Worm (Caenorhabditis elegans) whole organism, L1 larva: ENCODE results near the gene acs-14.

ENCODE experiments used
- C04F5.9 ChIP-seq: sonication (generic microtip); optimal IDR thresholded peaks from 2 replicates; lab custom pipeline; 2016; ENCODE audit warnings: missing genetic modification characterization, missing compliant biosample characterization
- C16A3.4 ChIP-seq: fragments of 150-350 bp; optimal IDR thresholded peaks from 2 replicates; lab custom pipeline; 2014; ENCODE audit warnings: missing biosample characterization, missing genetic modification characterization
- aha-1 ChIP-seq: fragments of 150-350 bp; optimal IDR thresholded peaks from 2 replicates; lab custom pipeline; 2014; ENCODE audit warnings: missing biosample characterization, missing genetic modification characterization
- alr-1 ChIP-seq: fragments of 200-800 bp; sonication (Bioruptor generic); optimal IDR thresholded peaks from 2 replicates; lab custom pipeline; 2018; ENCODE audit warnings: borderline replicate concordance, mild to moderate bottlenecking, missing genetic modification characterization, missing compliant biosample characterization
- blmp-1 ChIP-seq: fragments of 150-350 bp; optimal IDR thresholded peaks from 2 replicates; lab custom pipeline; 2014; ENCODE audit warnings: missing biosample characterization, missing genetic modification characterization
- ceh-82 ChIP-seq, 3 experiments: fragments of 150-350 bp in 1 of 3; sonication (generic microtip) in 2 of 3; optimal IDR thresholded peaks; 2 replicates each; lab custom pipeline; 2014 to 2017; ENCODE audit warnings: missing biosample characterization in 3 of 3, missing genetic modification characterization in 3 of 3
- ceh-90 ChIP-seq: sonication (generic microtip); optimal IDR thresholded peaks from 2 replicates; lab custom pipeline; 2016; ENCODE audit warnings: missing genetic modification characterization, missing compliant biosample characterization
- dpl-1 ChIP-seq, 3 experiments: fragments of 150-350 bp in 2 of 3; sonication (generic microtip) in 1 of 3; optimal IDR thresholded peaks; 2 replicates each; lab custom pipeline; 2014 to 2017; ENCODE audit warnings: missing biosample characterization in 3 of 3, missing genetic modification characterization in 3 of 3, missing genetic modification reagents in 3 of 3
- dsc-1 ChIP-seq: sonication (generic microtip); optimal IDR thresholded peaks from 2 replicates; lab custom pipeline; 2016; ENCODE audit warnings: mild to moderate bottlenecking, missing genetic modification characterization, missing compliant biosample characterization
- efl-1 ChIP-seq, 4 experiments: fragments of 150-350 bp; optimal IDR thresholded peaks in 3 of 4; peaks in 1 of 4; 1 replicate in 1 of 4; 2 replicates in 3 of 4; lab custom pipeline; 2014; ENCODE audit warnings: missing biosample characterization in 2 of 4, missing genetic modification characterization in 2 of 4, missing genetic modification reagents in 2 of 4
- egl-13 ChIP-seq: sonication (generic microtip); optimal IDR thresholded peaks from 2 replicates; lab custom pipeline; 2016; ENCODE audit warnings: missing genotype, missing genetic modification reagents, missing genetic modification characterization, missing compliant biosample characterization
- elt-2 ChIP-seq: sonication (generic microtip); optimal IDR thresholded peaks from 2 replicates; lab custom pipeline; 2016; ENCODE audit warnings: missing genetic modification characterization, mild to moderate bottlenecking, inconsistent platforms, missing compliant biosample characterization, missing genetic modification reagents
- elt-3 ChIP-seq, 6 experiments: fragments of 150-350 bp in 1 of 6; sonication (generic microtip); optimal IDR thresholded peaks; 2 replicates each; lab custom pipeline; 2017 to 2018; ENCODE audit warnings: missing biosample characterization in 6 of 6, missing genetic modification characterization in 6 of 6, inconsistent platforms in 1 of 6
- grh-1 ChIP-seq: fragments of 200-800 bp; sonication (Bioruptor generic); IDR thresholded peaks from 2 replicates; pipeline ENCODE4 v1.3.6; 2022; ENCODE audit warnings: missing genetic modification reagents, missing genetic modification characterization, missing compliant biosample characterization
- hpl-2 ChIP-seq: fragments of 150-350 bp; optimal IDR thresholded peaks from 2 replicates; lab custom pipeline; 2014; ENCODE audit warnings: missing biosample characterization, missing genetic modification reagents, missing genetic modification characterization
- irx-1 ChIP-seq: sonication (generic microtip); optimal IDR thresholded peaks from 2 replicates; lab custom pipeline; 2016; ENCODE audit warnings: missing genetic modification characterization, missing compliant biosample characterization
- isw-1 ChIP-seq: fragments of 200-800 bp; sonication (Bioruptor generic); IDR thresholded peaks from 2 replicates; pipeline ENCODE4 v1.3.6; 2022; ENCODE audit warnings: missing genetic modification characterization, missing compliant biosample characterization
- jun-1 ChIP-seq: fragments of 150-350 bp; optimal IDR thresholded peaks from 2 replicates; lab custom pipeline; 2014; ENCODE audit warnings: missing biosample characterization, missing genetic modification reagents, missing genetic modification characterization
- lin-14 ChIP-seq: fragments of 200-800 bp; sonication (Bioruptor generic); optimal IDR thresholded peaks from 2 replicates; lab custom pipeline; 2018; ENCODE audit warnings: mild to moderate bottlenecking, missing genetic modification characterization, moderate library complexity, missing compliant biosample characterization
- lin-35 ChIP-seq, 2 experiments: fragments of 150-350 bp; optimal IDR thresholded peaks; 2 replicates each; lab custom pipeline; 2014; ENCODE audit warnings: missing biosample characterization in 2 of 2, missing genetic modification characterization in 2 of 2, missing genetic modification reagents in 2 of 2
- lin-39 ChIP-seq: fragments of 150-350 bp; optimal IDR thresholded peaks from 2 replicates; lab custom pipeline; 2014; ENCODE audit warnings: missing biosample characterization, missing genetic modification reagents, missing genetic modification characterization
- lsy-2 ChIP-seq, 2 experiments: fragments of 150-350 bp; optimal IDR thresholded peaks; 2 replicates each; lab custom pipeline; 2014; ENCODE audit warnings: missing biosample characterization in 2 of 2, missing genetic modification characterization in 2 of 2
- mdl-1 ChIP-seq, 2 experiments: fragments of 150-350 bp; optimal IDR thresholded peaks; 2 replicates each; lab custom pipeline; 2014 to 2017; ENCODE audit warnings: missing biosample characterization in 2 of 2, missing genetic modification characterization in 2 of 2, inconsistent platforms in 1 of 2
- mep-1 ChIP-seq: fragments of 150-350 bp; optimal IDR thresholded peaks from 2 replicates; lab custom pipeline; 2014; ENCODE audit warnings: missing biosample characterization, missing genetic modification characterization
- nhr-19 ChIP-seq: fragments of 200-800 bp; sonication (Bioruptor generic); conservative IDR thresholded peaks from 2 replicates; pipeline ENCODE4 v1.3.6; 2022; ENCODE audit warnings: missing genetic modification characterization, missing compliant biosample characterization
- nhr-20 ChIP-seq: sonication (generic microtip); optimal IDR thresholded peaks from 2 replicates; lab custom pipeline; 2016; ENCODE audit warnings: mild to moderate bottlenecking, missing genetic modification characterization, missing compliant biosample characterization
- nhr-28 ChIP-seq: fragments of 150-350 bp; optimal IDR thresholded peaks from 2 replicates; lab custom pipeline; 2014; ENCODE audit warnings: missing biosample characterization, missing genetic modification characterization
- nhr-47 ChIP-seq: sonication (generic microtip); optimal IDR thresholded peaks from 2 replicates; lab custom pipeline; 2016; ENCODE audit warnings: mild to moderate bottlenecking, missing genetic modification characterization, moderate library complexity, missing compliant biosample characterization
- nhr-71 ChIP-seq: sonication (generic microtip); optimal IDR thresholded peaks from 2 replicates; lab custom pipeline; 2016; ENCODE audit warnings: mild to moderate bottlenecking, missing genetic modification characterization, moderate library complexity, missing compliant biosample characterization
- nhr-85 ChIP-seq: sonication (generic microtip); peaks from one replicate; lab custom pipeline; 2016; ENCODE audit warnings: missing genetic modification characterization, inconsistent platforms, missing compliant biosample characterization
- nhr-90 ChIP-seq: sonication (generic microtip); optimal IDR thresholded peaks from 2 replicates; lab custom pipeline; 2016; ENCODE audit warnings: mild to moderate bottlenecking, missing genetic modification characterization, missing compliant biosample characterization; ENCODE audit not compliant: poor library complexity
- pax-3 ChIP-seq: fragments of 200-800 bp; sonication (Bioruptor generic); optimal IDR thresholded peaks from 2 replicates; lab custom pipeline; 2018; ENCODE audit warnings: mild to moderate bottlenecking, missing genetic modification characterization, moderate library complexity, missing compliant biosample characterization
- rnt-1 ChIP-seq: sonication (generic microtip); optimal IDR thresholded peaks from 2 replicates; lab custom pipeline; 2016; ENCODE audit warnings: mild to moderate bottlenecking, missing genetic modification characterization, moderate library complexity, missing compliant biosample characterization
- skn-1 ChIP-seq: fragments of 150-350 bp; optimal IDR thresholded peaks from 2 replicates; lab custom pipeline; 2014; ENCODE audit warnings: missing biosample characterization, missing genetic modification characterization
- snpc-4 ChIP-seq: fragments of 150-350 bp; optimal IDR thresholded peaks from 2 replicates; lab custom pipeline; 2014; ENCODE audit warnings: missing biosample characterization, missing genetic modification characterization
- snu-23 ChIP-seq: sonication (generic microtip); optimal IDR thresholded peaks from 2 replicates; lab custom pipeline; 2016; ENCODE audit warnings: missing genetic modification characterization, missing compliant biosample characterization
- sox-4 ChIP-seq: sonication (generic microtip); optimal IDR thresholded peaks from 2 replicates; lab custom pipeline; 2016; ENCODE audit warnings: missing genetic modification characterization, missing compliant biosample characterization
- swsn-7 ChIP-seq: sonication (generic microtip); optimal IDR thresholded peaks from 2 replicates; lab custom pipeline; 2016; ENCODE audit warnings: missing genetic modification characterization, missing compliant biosample characterization
- tbx-2 ChIP-seq: sonication (generic microtip); optimal IDR thresholded peaks from 2 replicates; lab custom pipeline; 2016; ENCODE audit warnings: missing genetic modification characterization, missing compliant biosample characterization
- unc-86 ChIP-seq: sonication (generic microtip); optimal IDR thresholded peaks from 2 replicates; lab custom pipeline; 2016; ENCODE audit warnings: missing genetic modification characterization, missing compliant biosample characterization
- unc-98 ChIP-seq: fragments of 200-800 bp; sonication (Bioruptor generic); IDR thresholded peaks from 2 replicates; pipeline ENCODE4 v1.3.6; 2022; ENCODE audit warnings: missing genetic modification characterization, missing compliant biosample characterization
- xbp-1 ChIP-seq: sonication (generic microtip); optimal IDR thresholded peaks from 2 replicates; lab custom pipeline; 2016; ENCODE audit warnings: missing genetic modification characterization, missing compliant biosample characterization
- zip-4 ChIP-seq: fragments of 200-800 bp; sonication (Bioruptor generic); optimal IDR thresholded peaks from 2 replicates; lab custom pipeline; 2018; ENCODE audit warnings: mild to moderate bottlenecking, missing genetic modification characterization, moderate library complexity, missing compliant biosample characterization
- ztf-4 ChIP-seq: fragments of 150-350 bp; optimal IDR thresholded peaks from 2 replicates; lab custom pipeline; 2014; ENCODE audit warnings: missing biosample characterization, missing genetic modification characterization

The acs-14 gene

ce11 chrV:9513590-9513989 is 5.7 kb downstream of the acs-14 start, which contains the start of gene eif-2Bdelta:
TSS of gene eif-2Bdelta (plus strand) at chrV:9513824.
- no peak for TF ChIP-seq jun-1
- TF ChIP-seq rnt-1 (tag; lab: Kevin White, UChicago) = peak; percentile 76
- TF ChIP-seq C16A3.4 (tag; lab: Kevin White, UChicago) = peak; percentile 39
- no peak for TF ChIP-seq grh-1 (GFP tag; lab: Robert Waterston, UW)
- TF ChIP-seq hpl-2 = no peak
- peak; percentile 51 to 73 for TF ChIP-seq efl-1 (optimal IDR thresholded peaks at IDR 0.05; lab: Kevin White, UChicago)
- peak; percentile 68 to 96 for TF ChIP-seq efl-1 (GFP tag; optimal IDR thresholded peaks at IDR 0.05 in 1 of 2; lab: Kevin White, UChicago)
- TF ChIP-seq pax-3 (tag; lab: Kevin White, UChicago) = no peak
- peak; percentile 74 for TF ChIP-seq nhr-90 (tag; lab: Kevin White, UChicago)
- TF ChIP-seq nhr-19 = peak; percentile 67
- TF ChIP-seq skn-1 = peak; percentile 29
- peak; percentile 15 for TF ChIP-seq C04F5.9 (tag; lab: Kevin White, UChicago)
- peak in 1 of 2 experiments; percentile 26 for TF ChIP-seq mdl-1 (tag; optimal IDR thresholded peaks at IDR 0.05; lab: Kevin White, UChicago)
- peak; percentile 79 for TF ChIP-seq nhr-47 (tag; lab: Kevin White, UChicago)
- TF ChIP-seq ceh-82 (tag; optimal IDR thresholded peaks at IDR 0.05; lab: Kevin White, UChicago) = peak; percentile 20 to 45 (median 45)
- TF ChIP-seq nhr-28 (tag; lab: Kevin White, UChicago) = no peak
- TF ChIP-seq elt-3 (tag; optimal IDR thresholded peaks at IDR 0.05; lab: Kevin White, UChicago) = peak in 1 of 6 experiments; percentile 2
- peak; percentile 63 for TF ChIP-seq sox-4 (tag; lab: Kevin White, UChicago)
- peak; percentile 75 for TF ChIP-seq xbp-1
- peak; percentile 59 for TF ChIP-seq unc-86 (tag; lab: Kevin White, UChicago)
- peak; percentile 78 for TF ChIP-seq dsc-1 (tag; lab: Kevin White, UChicago)
- no peak for TF ChIP-seq alr-1 (tag; lab: Kevin White, UChicago)
- TF ChIP-seq elt-2 (tag; lab: Kevin White, UChicago) = peak; percentile 55
- TF ChIP-seq zip-4 = peak; percentile 27
- no peak for TF ChIP-seq unc-98 (GFP tag; lab: Robert Waterston, UW)
- peak; percentile 90 for TF ChIP-seq mep-1 (tag; lab: Kevin White, UChicago)
- TF ChIP-seq blmp-1 (tag; lab: Kevin White, UChicago) = peak; percentile 52
- TF ChIP-seq isw-1 (GFP tag; lab: Robert Waterston, UW) = peak; percentile 59
- no peak for TF ChIP-seq ztf-4 (tag; lab: Kevin White, UChicago)
- TF ChIP-seq irx-1 (tag; lab: Kevin White, UChicago) = peak; percentile 76
- TF ChIP-seq lin-39 (tag; lab: Kevin White, UChicago) = peak; percentile 67
- TF ChIP-seq tbx-2 = peak; percentile 75
- peak; percentile 57 to 76 (median 71) for TF ChIP-seq dpl-1 (GFP tag; optimal IDR thresholded peaks at IDR 0.05; lab: Kevin White, UChicago)
- no peak for TF ChIP-seq aha-1
- TF ChIP-seq lsy-2 (tag; optimal IDR thresholded peaks at IDR 0.05; lab: Kevin White, UChicago) = peak; percentile 71 to 84
- TF ChIP-seq lin-14 (GFP tag; lab: Kevin White, UChicago) = peak; percentile 72
- peak; percentile 49 to 76 for TF ChIP-seq lin-35 (GFP tag; optimal IDR thresholded peaks at IDR 0.05; lab: Kevin White, UChicago)
- peak; percentile 45 for TF ChIP-seq egl-13 (tag; lab: Kevin White, UChicago)
- TF ChIP-seq nhr-85 (tag; lab: Kevin White, UChicago) = peak; percentile 80
- TF ChIP-seq snu-23 (GFP tag; lab: Kevin White, UChicago) = peak; percentile 79
- TF ChIP-seq nhr-71 (tag; lab: Kevin White, UChicago) = peak; percentile 83
- TF ChIP-seq swsn-7 (tag; lab: Kevin White, UChicago) = peak; percentile 76
- peak; percentile 9 for TF ChIP-seq ceh-90
- TF ChIP-seq snpc-4 = peak; percentile 54
- peak; percentile 70 for TF ChIP-seq nhr-20 (tag; lab: Kevin White, UChicago)
